Worm (Caenorhabditis elegans) whole organism, L4 larva: ENCODE data around the gene cht-5.

ENCODE experiments used
- ceh-28 ChIP-seq: fragments of 150-350 bp; optimal IDR thresholded peaks from 2 replicates; lab custom pipeline; 2014; ENCODE audit warnings: missing biosample characterization, missing genetic modification reagents, missing genetic modification characterization
- egl-27 ChIP-seq: sonication (generic microtip); optimal IDR thresholded peaks from 3 replicates; lab custom pipeline; 2017; ENCODE audit warnings: missing biosample characterization, missing genetic modification reagents, missing genetic modification characterization
- fos-1 ChIP-seq: fragments of 150-350 bp; optimal IDR thresholded peaks from 2 replicates; lab custom pipeline; 2014; ENCODE audit warnings: missing biosample characterization, missing genetic modification characterization
- mdl-1 ChIP-seq, 2 experiments: fragments of 150-350 bp in 1 of 2; sonication (generic microtip) in 1 of 2; optimal IDR thresholded peaks; 2 replicates each; lab custom pipeline; 2014 to 2017; ENCODE audit warnings: missing biosample characterization in 2 of 2, missing genetic modification characterization in 2 of 2
- nhr-25 ChIP-seq: sonication (generic microtip); optimal IDR thresholded peaks from 2 replicates; lab custom pipeline; 2017; ENCODE audit warnings: missing genetic modification characterization, mild to moderate bottlenecking, missing compliant biosample characterization, antibody characterized with exemption, moderate library complexity, borderline replicate concordance; ENCODE audit not compliant: insufficient read depth
- ztf-11 ChIP-seq: fragments of 150-350 bp; optimal IDR thresholded peaks from 2 replicates; lab custom pipeline; 2014; ENCODE audit warnings: missing biosample characterization, missing genetic modification characterization

DNA sequence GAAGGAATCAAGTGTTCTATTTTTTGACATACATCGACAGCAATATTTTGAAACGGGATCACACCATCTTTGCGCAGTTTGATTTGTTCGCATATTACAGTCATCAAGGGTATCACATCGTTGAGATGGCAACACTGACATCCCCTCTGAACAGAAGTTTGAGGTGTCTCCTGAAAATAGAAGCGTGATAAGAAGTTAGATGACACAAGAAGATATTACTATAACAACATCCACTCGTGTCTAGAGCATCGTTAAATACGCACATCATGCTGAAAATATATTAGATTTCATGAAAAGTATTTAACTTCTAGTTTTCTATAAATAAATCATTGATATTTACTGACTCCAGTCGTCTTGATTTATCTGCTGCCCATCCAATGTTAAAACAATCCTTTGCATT, 41.7 kb upstream of the cht-5 start:
- TF ChIP-seq ceh-28 (tag; lab: Kevin White, UChicago), result no peak
- TF ChIP-seq mdl-1 (tag; optimal IDR thresholded peaks at IDR 0.05; lab: Kevin White, UChicago), result no peak
- TF ChIP-seq ztf-11 (tag; lab: Kevin White, UChicago), result no peak
- no peak for TF ChIP-seq nhr-25
- no peak for TF ChIP-seq egl-27 (tag; lab: Kevin White, UChicago)
- no peak for TF ChIP-seq fos-1 (tag; lab: Kevin White, UChicago)
